Worm (Caenorhabditis elegans) whole organism, L1 larva: ENCODE measurements around the gene C05D9.7.

Experiments used
- ces-1 ChIP-seq: fragments of 150-350 bp; optimal IDR thresholded peaks from 2 replicates; lab custom pipeline; 2014; ENCODE audit warnings: missing biosample characterization, missing genetic modification reagents, missing genetic modification characterization
- snpc-4 ChIP-seq: fragments of 150-350 bp; optimal IDR thresholded peaks from 2 replicates; lab custom pipeline; 2014; ENCODE audit warnings: missing biosample characterization, missing genetic modification characterization

- TF ChIP-seq snpc-4 (tag; lab: Kevin White, UChicago), result no peak
- TF ChIP-seq ces-1, result no peak
Measured at ce11 chrX:1120326-1120725, 1.1 kb upstream of the C05D9.7 start.
